Worm (Caenorhabditis elegans): ENCODE measurements around the gene C35D10.17.

C35D10.17 gene

ce11 chrIII:4822140-4822539 is 44.7 kb upstream of the C35D10.17 start, which contains the start of gene F26A1.8:
F26A1.8 (minus strand) TSS chrIII:4822240.
- TF ChIP-seq repo-1 (tag; optimal IDR thresholded peaks at IDR 0.05) (no peak), bed-2 (GFP tag; IDR thresholded peaks at IDR 0.05) (no peak), mxl-1 (tag; optimal IDR thresholded peaks at IDR 0.05) (no peak), zim-3 (tag; optimal IDR thresholded peaks at IDR 0.05) (no peak), die-1 (tag; optimal IDR thresholded peaks at IDR 0.05) (no peak), nhr-120 (GFP tag; IDR thresholded peaks at IDR 0.05) (no peak), lin-26 (GFP tag; IDR thresholded peaks at IDR 0.05) (no peak), K12H6.12 (tag; optimal IDR thresholded peaks at IDR 0.05) (no peak), C06A6.2 (GFP tag; conservative IDR thresholded peaks at IDR 0.05) (no peak), C17E4.6 (GFP tag; IDR thresholded peaks at IDR 0.05) (no peak), fkh-3 (tag; optimal IDR thresholded peaks at IDR 0.05) (no peak), sea-2 (GFP tag; IDR thresholded peaks at IDR 0.05) (no peak), T26A5.8 (tag; optimal IDR thresholded peaks at IDR 0.05) (no peak), sptf-2 (GFP tag; optimal IDR thresholded peaks at IDR 0.05) (no peak), attf-6 (GFP tag; IDR thresholded peaks at IDR 0.05) (no peak), mes-4 (tag; optimal IDR thresholded peaks at IDR 0.05) (no peak), madf-3 (GFP tag; IDR thresholded peaks at IDR 0.05) (no peak)

DNA sequence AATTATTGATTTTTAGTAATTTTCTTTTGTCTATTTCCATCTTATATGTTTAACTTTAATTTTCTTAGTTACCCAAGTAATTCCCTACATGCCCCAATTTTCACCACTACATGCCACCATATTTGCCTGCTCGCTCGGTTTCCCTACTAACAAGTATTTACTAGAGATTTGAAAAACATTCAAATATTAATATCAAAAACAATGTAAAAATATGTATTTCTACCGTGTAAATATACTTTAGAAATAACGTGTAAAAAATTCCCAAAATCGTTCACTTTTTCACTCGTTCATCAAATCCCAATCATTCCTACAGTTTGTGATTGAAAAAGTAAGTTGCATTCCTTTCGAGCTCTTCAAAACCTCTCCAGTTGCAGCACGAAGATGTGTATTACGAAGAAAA is 40.3 kb upstream of the C35D10.17 start, which contains the start of gene F26A1.3:
TSS of gene F26A1.3 (plus strand) at position 301 of the 400 bp plus-strand sequence.
- no peak for TF ChIP-seq attf-6 (GFP tag; IDR thresholded peaks at IDR 0.05)
- TF ChIP-seq sdz-38 (tag; optimal IDR thresholded peaks at IDR 0.05): no peak
- no peak for TF ChIP-seq fkh-3 (tag; optimal IDR thresholded peaks at IDR 0.05)
- TF ChIP-seq ccch-3 (GFP tag; optimal IDR thresholded peaks at IDR 0.05): no peak
- no peak for TF ChIP-seq attf-3 (GFP tag; conservative IDR thresholded peaks at IDR 0.05)
- no peak for TF ChIP-seq athp-1 (tag; optimal IDR thresholded peaks at IDR 0.05)

DNA sequence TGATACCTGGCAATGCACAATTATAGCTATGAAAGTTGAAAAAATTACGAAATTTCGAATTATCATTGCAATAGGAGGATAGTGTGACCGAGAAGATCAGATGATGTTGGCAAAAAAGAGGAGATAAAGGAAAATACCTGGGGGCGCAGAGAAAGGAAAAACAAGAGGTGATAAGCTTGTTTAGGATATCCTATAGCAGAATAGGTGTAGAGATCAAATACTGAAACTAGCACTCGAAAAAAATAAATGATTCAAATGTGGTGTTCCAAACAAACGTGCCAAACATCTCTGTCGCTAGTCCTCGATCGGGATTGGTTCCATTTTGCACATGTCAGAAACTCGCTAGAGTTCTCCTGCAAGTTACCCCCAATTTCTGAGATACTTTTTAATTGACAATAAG is 37.4 kb upstream of the C35D10.17 start, which contains the start of gene F26A1.9:
TSS of gene F26A1.9 (minus strand) at position 101 of the 400 bp plus-strand sequence.
- TF ChIP-seq cebp-2 (GFP tag; IDR thresholded peaks at IDR 0.05) (no peak), tbp1 (GFP tag; optimal IDR thresholded peaks at IDR 0.05) (no peak), tlf-1 (GFP tag; optimal IDR thresholded peaks at IDR 0.05) (no peak), madf-10 (tag; optimal IDR thresholded peaks at IDR 0.05) (no peak), rcor-1 (GFP tag; IDR thresholded peaks at IDR 0.05) (no peak), K12H6.12 (tag; optimal IDR thresholded peaks at IDR 0.05) (no peak), T07F8.4 (tag; optimal IDR thresholded peaks at IDR 0.05) (no peak), gei-17 (GFP tag; optimal IDR thresholded peaks at IDR 0.05) (no peak), attf-3 (GFP tag; conservative IDR thresholded peaks at IDR 0.05) (no peak), mes-4 (tag; optimal IDR thresholded peaks at IDR 0.05) (no peak)

ce11 chrIII:4830207-4830606 is 36.7 kb upstream of the C35D10.17 start, which contains the start of gene nspd-9:
nspd-9 (minus strand) TSS chrIII:4830307.
- TF ChIP-seq dpl-1 (GFP tag; optimal IDR thresholded peaks at IDR 0.05): no peak
- TF ChIP-seq die-1 (tag; optimal IDR thresholded peaks at IDR 0.05): no peak
- no peak for TF ChIP-seq K12H6.12 (tag; optimal IDR thresholded peaks at IDR 0.05)
- no peak for TF ChIP-seq dox-1 (GFP tag; IDR thresholded peaks at IDR 0.05)
- no peak for TF ChIP-seq ceh-91 (GFP tag; IDR thresholded peaks at IDR 0.05)
- TF ChIP-seq mcd-1 (GFP tag; IDR thresholded peaks at IDR 0.05): no peak
- no peak for TF ChIP-seq F39B2.1 (GFP tag; IDR thresholded peaks at IDR 0.05)
- no peak for TF ChIP-seq F55B11.4 (tag; optimal IDR thresholded peaks at IDR 0.05; ENCODE audit: borderline replicate concordance, insufficient read depth)
- TF ChIP-seq sptf-2 (GFP tag; optimal IDR thresholded peaks at IDR 0.05): no peak
- no peak for TF ChIP-seq nfya-2 (GFP tag; IDR thresholded peaks at IDR 0.05)
- TF ChIP-seq ztf-22 (GFP tag; optimal IDR thresholded peaks at IDR 0.05): no peak

Measured in whole organism, young adult.